Worm (Caenorhabditis elegans) whole organism, L1 larva: Measurements from ENCODE around the gene hil-2.

Source experiments
- C34B4.2 ChIP-seq: sonication (generic microtip); optimal IDR thresholded peaks from 2 replicates; lab custom pipeline; 2017; ENCODE audit warnings: mild to moderate bottlenecking, missing genetic modification characterization, missing compliant biosample characterization
- Y116A8C.19 ChIP-seq: sonication (generic microtip); optimal IDR thresholded peaks from 2 replicates; lab custom pipeline; 2016; ENCODE audit warnings: missing compliant biosample characterization, missing genetic modification characterization, borderline replicate concordance
- alr-1 ChIP-seq: fragments of 200-800 bp; sonication (Bioruptor generic); optimal IDR thresholded peaks from 2 replicates; lab custom pipeline; 2018; ENCODE audit warnings: borderline replicate concordance, mild to moderate bottlenecking, missing genetic modification characterization, missing compliant biosample characterization
- blmp-1 ChIP-seq: fragments of 150-350 bp; optimal IDR thresholded peaks from 2 replicates; lab custom pipeline; 2014; ENCODE audit warnings: missing biosample characterization, missing genetic modification characterization
- ceh-88 ChIP-seq: fragments of 200-800 bp; sonication (Bioruptor generic); IDR thresholded peaks from 2 replicates; pipeline ENCODE4 v1.3.6; 2022; ENCODE audit warnings: missing genetic modification characterization, missing compliant biosample characterization
- dpl-1 ChIP-seq, 3 experiments: fragments of 150-350 bp in 2 of 3; sonication (generic microtip) in 1 of 3; optimal IDR thresholded peaks; 2 replicates each; lab custom pipeline; 2014 to 2017; ENCODE audit warnings: missing biosample characterization in 3 of 3, missing genetic modification characterization in 3 of 3, missing genetic modification reagents in 3 of 3
- efl-1 ChIP-seq, 4 experiments: fragments of 150-350 bp; optimal IDR thresholded peaks in 3 of 4; peaks in 1 of 4; 1 replicate in 1 of 4; 2 replicates in 3 of 4; lab custom pipeline; 2014; ENCODE audit warnings: missing biosample characterization in 2 of 4, missing genetic modification characterization in 2 of 4, missing genetic modification reagents in 2 of 4
- elt-2 ChIP-seq: sonication (generic microtip); optimal IDR thresholded peaks from 2 replicates; lab custom pipeline; 2016; ENCODE audit warnings: missing genetic modification characterization, mild to moderate bottlenecking, inconsistent platforms, missing compliant biosample characterization, missing genetic modification reagents
- ets-5 ChIP-seq: fragments of 200-800 bp; sonication (Bioruptor generic); IDR thresholded peaks from 2 replicates; pipeline ENCODE4 v1.3.6; 2022; ENCODE audit warnings: missing genetic modification characterization, missing compliant biosample characterization
- fos-1 ChIP-seq: fragments of 150-350 bp; optimal IDR thresholded peaks from 2 replicates; lab custom pipeline; 2014; ENCODE audit warnings: missing biosample characterization, missing genetic modification characterization
- grh-1 ChIP-seq: fragments of 200-800 bp; sonication (Bioruptor generic); IDR thresholded peaks from 2 replicates; pipeline ENCODE4 v1.3.6; 2022; ENCODE audit warnings: missing genetic modification reagents, missing genetic modification characterization, missing compliant biosample characterization
- hlh-17 ChIP-seq: fragments of 200-800 bp; sonication (Bioruptor generic); optimal IDR thresholded peaks from 2 replicates; lab custom pipeline; 2018; ENCODE audit warnings: missing genetic modification characterization, mild to moderate bottlenecking, missing compliant biosample characterization, moderate library complexity, borderline replicate concordance
- hpl-2 ChIP-seq: fragments of 150-350 bp; optimal IDR thresholded peaks from 2 replicates; lab custom pipeline; 2014; ENCODE audit warnings: missing biosample characterization, missing genetic modification reagents, missing genetic modification characterization
- irx-1 ChIP-seq: sonication (generic microtip); optimal IDR thresholded peaks from 2 replicates; lab custom pipeline; 2016; ENCODE audit warnings: missing genetic modification characterization, missing compliant biosample characterization
- isw-1 ChIP-seq: fragments of 200-800 bp; sonication (Bioruptor generic); IDR thresholded peaks from 2 replicates; pipeline ENCODE4 v1.3.6; 2022; ENCODE audit warnings: missing genetic modification characterization, missing compliant biosample characterization
- lin-13 ChIP-seq: fragments of 150-350 bp; optimal IDR thresholded peaks from 2 replicates; lab custom pipeline; 2014; ENCODE audit warnings: missing biosample characterization, missing genetic modification reagents, missing genetic modification characterization
- lin-14 ChIP-seq: fragments of 200-800 bp; sonication (Bioruptor generic); optimal IDR thresholded peaks from 2 replicates; lab custom pipeline; 2018; ENCODE audit warnings: mild to moderate bottlenecking, missing genetic modification characterization, moderate library complexity, missing compliant biosample characterization
- lin-15B ChIP-seq: fragments of 150-350 bp; sonication (generic microtip); optimal IDR thresholded peaks from 3 replicates; lab custom pipeline; 2014; ENCODE audit warnings: missing biosample characterization, missing genetic modification characterization
- lin-35 ChIP-seq, 2 experiments: fragments of 150-350 bp; optimal IDR thresholded peaks; 2 replicates each; lab custom pipeline; 2014; ENCODE audit warnings: missing biosample characterization in 2 of 2, missing genetic modification characterization in 2 of 2, missing genetic modification reagents in 2 of 2
- lin-39 ChIP-seq: fragments of 150-350 bp; optimal IDR thresholded peaks from 2 replicates; lab custom pipeline; 2014; ENCODE audit warnings: missing biosample characterization, missing genetic modification reagents, missing genetic modification characterization
- lsy-2 ChIP-seq, 2 experiments: fragments of 150-350 bp; optimal IDR thresholded peaks; 2 replicates each; lab custom pipeline; 2014; ENCODE audit warnings: missing biosample characterization in 2 of 2, missing genetic modification characterization in 2 of 2
- nhr-11 ChIP-seq: fragments of 150-350 bp; optimal IDR thresholded peaks from 2 replicates; lab custom pipeline; 2014; ENCODE audit warnings: missing biosample characterization, missing genetic modification characterization
- nhr-20 ChIP-seq: sonication (generic microtip); optimal IDR thresholded peaks from 2 replicates; lab custom pipeline; 2016; ENCODE audit warnings: mild to moderate bottlenecking, missing genetic modification characterization, missing compliant biosample characterization
- nhr-237 ChIP-seq: fragments of 150-350 bp; optimal IDR thresholded peaks from 2 replicates; lab custom pipeline; 2014; ENCODE audit warnings: missing biosample characterization, missing genetic modification characterization
- nhr-47 ChIP-seq: sonication (generic microtip); optimal IDR thresholded peaks from 2 replicates; lab custom pipeline; 2016; ENCODE audit warnings: mild to moderate bottlenecking, missing genetic modification characterization, moderate library complexity, missing compliant biosample characterization
- nhr-71 ChIP-seq: sonication (generic microtip); optimal IDR thresholded peaks from 2 replicates; lab custom pipeline; 2016; ENCODE audit warnings: mild to moderate bottlenecking, missing genetic modification characterization, moderate library complexity, missing compliant biosample characterization
- nhr-76 ChIP-seq: sonication (generic microtip); optimal IDR thresholded peaks from 2 replicates; lab custom pipeline; 2017; ENCODE audit warnings: missing biosample characterization, missing genetic modification characterization
- nhr-77 ChIP-seq: fragments of 150-350 bp; optimal IDR thresholded peaks from 2 replicates; lab custom pipeline; 2014; ENCODE audit warnings: missing biosample characterization, missing genetic modification characterization
- nhr-85 ChIP-seq: sonication (generic microtip); peaks from one replicate; lab custom pipeline; 2016; ENCODE audit warnings: missing genetic modification characterization, inconsistent platforms, missing compliant biosample characterization
- snu-23 ChIP-seq: sonication (generic microtip); optimal IDR thresholded peaks from 2 replicates; lab custom pipeline; 2016; ENCODE audit warnings: missing genetic modification characterization, missing compliant biosample characterization
- sox-4 ChIP-seq: sonication (generic microtip); optimal IDR thresholded peaks from 2 replicates; lab custom pipeline; 2016; ENCODE audit warnings: missing genetic modification characterization, missing compliant biosample characterization
- tlp-1 ChIP-seq: fragments of 150-350 bp; optimal IDR thresholded peaks from 2 replicates; lab custom pipeline; 2014; ENCODE audit warnings: missing biosample characterization, missing genetic modification characterization
- unc-62 ChIP-seq: fragments of 150-350 bp; optimal IDR thresholded peaks from 2 replicates; lab custom pipeline; 2014; ENCODE audit warnings: missing biosample characterization, missing genetic modification reagents, missing genetic modification characterization
- ztf-4 ChIP-seq: fragments of 150-350 bp; optimal IDR thresholded peaks from 2 replicates; lab custom pipeline; 2014; ENCODE audit warnings: missing biosample characterization, missing genetic modification characterization

Gene hil-2

ce11 chrIV:6323654-6324224 is 29.7 kb downstream of the hil-2 start, which contains the start of gene sqd-1 (continued):
- TF ChIP-seq unc-62 (no peak), tlp-1 (tag; lab: Kevin White, UChicago) (no peak), sox-4 (tag; lab: Kevin White, UChicago) (peak; percentile 92), lin-35 (GFP tag; optimal IDR thresholded peaks at IDR 0.05; lab: Kevin White, UChicago) (peak; percentile 89 to 94), ceh-88 (peak; percentile 93), blmp-1 (tag; lab: Kevin White, UChicago) (peak; percentile 77)

ce11 chrIV:6325772-6326171 is 31.7 kb downstream of the hil-2 start:
- no peak for TF ChIP-seq sox-4 (tag; lab: Kevin White, UChicago)
- no peak for TF ChIP-seq lin-39
- TF ChIP-seq nhr-76 (tag; lab: Kevin White, UChicago): no peak
- no peak for TF ChIP-seq grh-1 (GFP tag; lab: Robert Waterston, UW)
- TF ChIP-seq, all 84 proteins: peak for 0

- TF ChIP-seq hpl-2 (GFP tag; lab: Kevin White, UChicago) (no peak), nhr-47 (tag; lab: Kevin White, UChicago) (no peak), nhr-85 (peak; percentile 51), efl-1 (optimal IDR thresholded peaks at IDR 0.05; lab: Kevin White, UChicago) (no peak), efl-1 (GFP tag; optimal IDR thresholded peaks at IDR 0.05 in 1 of 2; lab: Kevin White, UChicago) (peak in 1 of 2 experiments; percentile 54), nhr-77 (tag; lab: Kevin White, UChicago) (no peak)
Measured at ce11 chrIV:6326448-6326847, 32.4 kb downstream of the hil-2 start, which contains the start of gene lsm-8. Gene lsm-8 (plus strand): TSS chrIV:6326526.

- TF ChIP-seq blmp-1 (tag; lab: Kevin White, UChicago) (peak; percentile 21), ets-5 (GFP tag; lab: Robert Waterston, UW) (no peak), fos-1 (tag; lab: Kevin White, UChicago) (no peak), lin-14 (GFP tag; lab: Kevin White, UChicago) (peak; percentile 44), alr-1 (tag; lab: Kevin White, UChicago) (no peak), elt-2 (tag; lab: Kevin White, UChicago) (peak; percentile 5), irx-1 (tag; lab: Kevin White, UChicago) (no peak), lin-35 (GFP tag; optimal IDR thresholded peaks at IDR 0.05; lab: Kevin White, UChicago) (peak; percentile 12 to 32), nhr-76 (tag; lab: Kevin White, UChicago) (no peak), efl-1 (optimal IDR thresholded peaks at IDR 0.05; lab: Kevin White, UChicago) (peak; percentile 9 to 26), efl-1 (GFP tag; optimal IDR thresholded peaks at IDR 0.05 in 1 of 2; lab: Kevin White, UChicago) (peak; percentile 29 to 92), dpl-1 (GFP tag; optimal IDR thresholded peaks at IDR 0.05; lab: Kevin White, UChicago) (peak in 1 of 3 experiments; percentile 43), C34B4.2 (tag; lab: Kevin White, UChicago) (no peak), lsy-2 (tag; optimal IDR thresholded peaks at IDR 0.05; lab: Kevin White, UChicago) (peak in 1 of 2 experiments; percentile 65)
Measured at ce11 chrIV:6327363-6328015, 33.4 kb downstream of the hil-2 start.

- no peak for TF ChIP-seq Y116A8C.19 (tag; lab: Kevin White, UChicago)
- no peak for TF ChIP-seq lin-15B
- TF ChIP-seq isw-1 (GFP tag; lab: Robert Waterston, UW): no peak
- TF ChIP-seq grh-1 (GFP tag; lab: Robert Waterston, UW): no peak
- TF ChIP-seq nhr-237 (tag; lab: Kevin White, UChicago): no peak
- TF ChIP-seq nhr-11 (tag; lab: Kevin White, UChicago): no peak
- TF ChIP-seq ztf-4 (tag; lab: Kevin White, UChicago): no peak
- no peak for TF ChIP-seq lin-13
- no peak for TF ChIP-seq nhr-20 (tag; lab: Kevin White, UChicago)
- TF ChIP-seq snu-23 (GFP tag; lab: Kevin White, UChicago): no peak
- TF ChIP-seq hlh-17: no peak
- TF ChIP-seq nhr-71 (tag; lab: Kevin White, UChicago): no peak
Measured at ce11 chrIV:6328198-6328597, 34.2 kb downstream of the hil-2 start.
